Worm (Caenorhabditis elegans) whole organism, young adult: ENCODE results near the gene alg-4.

Experiments
- F37B4.10 ChIP-seq: fragments of 200-800 bp; sonication (Bioruptor generic); IDR thresholded peaks from 2 replicates; pipeline ENCODE4 v1.3.6; 2022; ENCODE audit warnings: missing genetic modification characterization, missing compliant biosample characterization
- aptf-3 ChIP-seq: fragments of 200-800 bp; sonication (Bioruptor generic); IDR thresholded peaks from 2 replicates; pipeline ENCODE4 v1.3.6; 2022; ENCODE audit warnings: missing genetic modification characterization, missing compliant biosample characterization
- atf-7 ChIP-seq: sonication (generic microtip); optimal IDR thresholded peaks from 2 replicates; lab custom pipeline; 2017; ENCODE audit warnings: mild to moderate bottlenecking, missing genetic modification characterization, missing compliant biosample characterization
- cebp-2 ChIP-seq: fragments of 200-800 bp; sonication (Bioruptor generic); IDR thresholded peaks from 2 replicates; pipeline ENCODE4 v1.3.6; 2022; ENCODE audit warnings: missing genetic modification characterization, missing compliant biosample characterization
- ceh-27 ChIP-seq: fragments of 200-800 bp; sonication (Bioruptor generic); optimal IDR thresholded peaks from 2 replicates; lab custom pipeline; 2018; ENCODE audit warnings: mild to moderate bottlenecking, missing genetic modification characterization, moderate library complexity, missing compliant biosample characterization
- ets-4 ChIP-seq: fragments of 200-800 bp; sonication (Bioruptor generic); optimal IDR thresholded peaks from 2 replicates; lab custom pipeline; 2018; ENCODE audit warnings: mild to moderate bottlenecking, missing genetic modification characterization, missing compliant biosample characterization
- hmg-1.2 ChIP-seq: fragments of 200-800 bp; sonication (Bioruptor generic); IDR thresholded peaks from 2 replicates; pipeline ENCODE4 v1.3.6; 2022; ENCODE audit warnings: missing genetic modification reagents, missing genetic modification characterization, missing compliant biosample characterization
- lin-35 ChIP-seq, 3 experiments: fragments of 150-350 bp in 2 of 3; sonication (generic microtip) in 1 of 3; optimal IDR thresholded peaks; 2 replicates each; lab custom pipeline; 2014 to 2018; ENCODE audit warnings: missing biosample characterization in 3 of 3, missing genetic modification characterization in 3 of 3, missing genetic modification reagents in 3 of 3
- lin-40 ChIP-seq: sonication (generic microtip); optimal IDR thresholded peaks from 2 replicates; lab custom pipeline; 2016; ENCODE audit warnings: missing genetic modification characterization, mild to moderate bottlenecking, missing compliant biosample characterization, missing genotype, missing genetic modification reagents
- madf-6 ChIP-seq: fragments of 200-800 bp; sonication (Bioruptor generic); IDR thresholded peaks from 2 replicates; pipeline ENCODE4 v1.3.6; 2022; ENCODE audit warnings: missing genetic modification reagents, missing genetic modification characterization, missing compliant biosample characterization
- pha-4 ChIP-seq: fragments of 150-350 bp; sonication (generic microtip); optimal IDR thresholded peaks from 2 replicates; lab custom pipeline; 2014; ENCODE audit warnings: missing biosample characterization, missing genetic modification reagents, missing genetic modification characterization
- tbp1 ChIP-seq: fragments of 200-800 bp; sonication (Bioruptor generic); optimal IDR thresholded peaks from 2 replicates; lab custom pipeline; 2018; ENCODE audit warnings: mild to moderate bottlenecking, missing genetic modification characterization, missing compliant biosample characterization
- unc-130 ChIP-seq: sonication (generic microtip); optimal IDR thresholded peaks from 2 replicates; lab custom pipeline; 2016; ENCODE audit warnings: missing genetic modification reagents, missing genetic modification characterization, missing compliant biosample characterization
- ztf-26 ChIP-seq: sonication (generic microtip); optimal IDR thresholded peaks from 2 replicates; lab custom pipeline; 2017; ENCODE audit warnings: missing genetic modification characterization, missing compliant biosample characterization

DNA sequence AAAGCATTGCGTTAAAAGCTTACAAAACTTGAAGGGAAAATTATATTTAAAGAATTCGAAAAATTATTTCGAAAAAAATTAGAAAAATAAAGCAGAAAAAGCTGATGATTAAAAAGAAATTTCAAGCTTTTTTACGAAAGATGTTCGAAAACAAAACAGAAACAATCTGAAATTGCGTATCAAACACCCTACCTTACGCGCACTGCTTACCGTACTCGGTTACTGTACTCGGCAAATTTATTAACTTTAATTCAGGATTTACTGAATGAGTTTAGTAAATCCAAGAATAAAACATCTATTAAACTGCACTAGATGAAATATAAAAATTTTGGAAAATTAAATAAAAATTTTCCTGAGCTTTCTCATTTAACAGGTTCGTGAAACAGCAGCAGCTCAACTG lies 28.8 kb downstream of the alg-4 start:
- TF ChIP-seq unc-130 (GFP tag; lab: Kevin White, UChicago) (no peak), pha-4 (no peak), ztf-26 (no peak), F37B4.10 (GFP tag; lab: Robert Waterston, UW) (no peak), ets-4 (GFP tag; lab: Kevin White, UChicago) (no peak), atf-7 (tag; lab: Kevin White, UChicago) (no peak), tbp1 (GFP tag; lab: Kevin White, UChicago) (no peak), lin-35 (GFP tag; optimal IDR thresholded peaks at IDR 0.05; lab: Kevin White, UChicago) (no peak), cebp-2 (GFP tag; lab: Robert Waterston, UW) (no peak), aptf-3 (no peak), lin-40 (no peak), madf-6 (GFP tag; lab: Robert Waterston, UW) (no peak), hmg-1.2 (GFP tag; lab: Robert Waterston, UW) (no peak), ceh-27 (no peak)
